Worm (Caenorhabditis elegans): ENCODE measurements around the gene F41G3.18.

DNA sequence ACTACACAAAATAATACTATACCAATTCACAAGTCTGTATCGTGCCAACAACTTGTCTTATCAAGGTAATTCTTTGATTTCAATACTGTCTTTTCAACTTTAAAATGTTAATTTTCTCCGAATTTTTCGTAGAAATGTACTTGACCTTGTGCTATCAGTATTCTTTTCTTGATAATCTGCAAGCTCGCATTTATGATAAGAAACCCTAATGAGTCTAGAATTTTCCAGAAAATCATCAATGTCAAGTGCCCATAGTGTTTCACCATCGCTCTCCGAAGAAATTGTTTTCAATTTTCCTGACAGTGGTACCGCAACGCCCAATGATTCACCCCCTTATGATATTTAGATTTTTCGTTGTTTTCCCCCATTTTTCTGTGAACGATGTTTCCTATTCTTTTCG, 13.1 kb downstream of the F41G3.18 start:
- TF ChIP-seq Y79H2A.3 (GFP tag; conservative IDR thresholded peaks at IDR 0.05): no peak
- no peak for TF ChIP-seq pbrm-1 (GFP tag; IDR thresholded peaks at IDR 0.05)
- no peak for TF ChIP-seq madf-6 (GFP tag; IDR thresholded peaks at IDR 0.05)
- no peak for TF ChIP-seq Y67H2A.10 (GFP tag; conservative IDR thresholded peaks at IDR 0.05)
- TF ChIP-seq F37B4.10 (GFP tag; IDR thresholded peaks at IDR 0.05): no peak
- no peak for TF ChIP-seq nfyb-1 (GFP tag; IDR thresholded peaks at IDR 0.05)
- TF ChIP-seq F22D6.2 (tag; optimal IDR thresholded peaks at IDR 0.05): no peak
- TF ChIP-seq nfya-1 (tag; optimal IDR thresholded peaks at IDR 0.05; ENCODE audit: borderline replicate concordance, insufficient read depth): no peak
- TF ChIP-seq snpc-4 (GFP tag; optimal IDR thresholded peaks at IDR 0.05): no peak
- TF ChIP-seq snpc-4 (tag; optimal IDR thresholded peaks at IDR 0.05): no peak

Measured in whole organism, young adult.